Fruit fly (Drosophila melanogaster): ENCODE data around the gene Cp15.

Gene Cp15

DNA sequence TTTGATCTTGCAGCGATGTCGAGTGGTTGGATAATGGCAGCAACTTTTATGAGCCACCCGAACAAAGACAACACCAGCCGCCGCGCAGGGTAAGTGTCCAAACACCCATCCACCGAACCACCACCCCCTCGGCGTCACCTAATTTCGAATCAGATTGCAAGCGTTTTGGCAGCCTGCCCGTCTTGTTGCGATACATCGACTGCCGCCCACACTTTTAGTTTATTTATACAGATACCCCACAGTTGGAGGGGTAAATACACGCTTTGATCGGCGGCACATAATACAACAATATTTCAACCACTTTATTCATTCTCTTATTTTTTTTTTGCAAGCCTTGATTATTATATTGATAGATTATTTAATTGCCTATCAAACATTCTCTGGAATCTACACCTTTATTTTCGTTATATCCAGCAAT is 34.8 kb downstream of the Cp15 start (continued):
- TF ChIP-seq slbo (GFP tag; IDR thresholded peaks at IDR 0.05) (peak; percentile 74), Meics (GFP tag; optimal IDR thresholded peaks at IDR 0.05) (peak; percentile 12), CG6765 (GFP tag; optimal IDR thresholded peaks at IDR 0.05) (no peak), schlank (tag; optimal IDR thresholded peaks at IDR 0.05) (no peak), CG7556 (GFP tag; optimal IDR thresholded peaks at IDR 0.05) (peak; percentile 26), sob (GFP tag; IDR thresholded peaks at IDR 0.05) (peak; percentile 46; the same call in 1 of the 2 replicates), CG16863 (GFP tag; optimal IDR thresholded peaks at IDR 0.05) (peak; percentile 24), dysf (GFP tag; IDR thresholded peaks at IDR 0.05) (peak; percentile 75), CG6854 (GFP tag; optimal IDR thresholded peaks at IDR 0.05) (no peak), CG15073 (GFP tag; optimal IDR thresholded peaks at IDR 0.05) (no peak), CG8944 (GFP tag; optimal IDR thresholded peaks at IDR 0.05) (peak; percentile 28), CG4424 (GFP tag; optimal IDR thresholded peaks at IDR 0.05) (no peak), sug (tag; optimal IDR thresholded peaks at IDR 0.05) (no peak), CG2678 (tag; optimal IDR thresholded peaks at IDR 0.05) (no peak), tap (tag; optimal IDR thresholded peaks at IDR 0.05) (no peak), CG18262 (tag; optimal IDR thresholded peaks at IDR 0.05) (peak; percentile 1), sd (tag; optimal IDR thresholded peaks at IDR 0.05) (no peak), CG4328 (GFP tag; optimal IDR thresholded peaks at IDR 0.05) (no peak), CG17328 (GFP tag; IDR thresholded peaks at IDR 0.05) (0 out of 2 replicates have a peak, but pooled peaks have one; percentile 46), CG11696 (GFP tag; IDR thresholded peaks at IDR 0.05) (no peak), CG14014 (GFP tag; IDR thresholded peaks at IDR 0.05) (peak; percentile 54; the same call in 1 of the 2 replicates), row (GFP tag; IDR thresholded peaks at IDR 0.05) (peak; percentile 76), bbx (GFP tag; IDR thresholded peaks at IDR 0.05; ENCODE audit: partially characterized antibody) (no peak), grn (GFP tag; optimal IDR thresholded peaks at IDR 0.05) (peak; percentile 11), CG12219 (GFP tag; optimal IDR thresholded peaks at IDR 0.05) (no peak), gt (GFP tag; IDR thresholded peaks at IDR 0.05) (no peak), CG10267 (tag; optimal IDR thresholded peaks at IDR 0.05) (no peak), ara (GFP tag; IDR thresholded peaks at IDR 0.05) (peak; percentile 15; the same call in 1 of the 2 replicates), CG9215 (GFP tag; IDR thresholded peaks at IDR 0.05) (no peak), jigr1 (GFP tag; IDR thresholded peaks at IDR 0.05) (no peak), CG1602 (GFP tag; optimal IDR thresholded peaks at IDR 0.05) (no peak), CG9609 (GFP tag; optimal IDR thresholded peaks at IDR 0.05) (peak; percentile 16), yki (optimal IDR thresholded peaks at IDR 0.05) (no peak), CG2875 (GFP tag; optimal IDR thresholded peaks at IDR 0.05) (no peak), CG9437 (GFP tag; optimal IDR thresholded peaks at IDR 0.05) (peak; percentile 15), Dip3 (GFP tag; optimal IDR thresholded peaks at IDR 0.05) (no peak), CG9932 (GFP tag; IDR thresholded peaks at IDR 0.05) (peak; percentile 64), tup (GFP tag; optimal IDR thresholded peaks at IDR 0.05) (no peak), oc (tag; optimal IDR thresholded peaks at IDR 0.05) (peak; percentile 27)

DNA sequence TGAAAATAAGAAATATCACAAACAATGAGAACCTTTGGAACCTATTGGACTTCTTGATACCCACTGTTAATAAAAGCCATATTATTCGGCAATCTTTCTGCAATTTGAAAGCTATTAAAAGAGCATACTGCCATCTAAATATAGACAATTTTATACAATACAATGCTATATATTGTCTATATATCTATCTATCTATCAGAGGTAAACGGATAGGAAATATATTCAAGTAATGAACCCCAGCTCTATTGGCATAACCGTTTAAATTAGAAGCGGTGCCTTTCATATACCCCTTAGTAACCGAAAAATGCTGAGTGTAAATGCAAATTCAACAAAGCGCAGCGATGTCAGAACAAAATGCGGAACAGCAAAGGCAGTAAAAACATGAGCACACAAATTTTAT is 35.5 kb downstream of the Cp15 start:
- TF ChIP-seq cato (GFP tag; optimal IDR thresholded peaks at IDR 0.05; ENCODE audit: borderline replicate concordance) (no peak), CG8478 (optimal IDR thresholded peaks at IDR 0.05) (no peak), CG18599 (GFP tag; optimal IDR thresholded peaks at IDR 0.05) (no peak), eve (GFP tag; optimal IDR thresholded peaks at IDR 0.05) (no peak)

All from whole organism, embryonic.